Worm (Caenorhabditis elegans) whole organism, young adult: Measurements from ENCODE around the gene srx-84.

Source experiments
- B0019.2 ChIP-seq: fragments of 200-800 bp; sonication (Bioruptor generic); conservative IDR thresholded peaks from 2 replicates; pipeline ENCODE4 v1.3.6; 2022; ENCODE audit warnings: missing genetic modification reagents, missing genetic modification characterization, missing compliant biosample characterization
- B0261.1 ChIP-seq: sonication (generic microtip); optimal IDR thresholded peaks from 2 replicates; lab custom pipeline; 2016; ENCODE audit warnings: mild to moderate bottlenecking, missing genetic modification characterization, moderate library complexity, missing compliant biosample characterization
- B0336.3 ChIP-seq: fragments of 200-800 bp; sonication (Bioruptor generic); IDR thresholded peaks from 2 replicates; pipeline ENCODE4 v1.3.6; 2022; ENCODE audit warnings: missing genetic modification characterization, missing compliant biosample characterization
- D2030.7 ChIP-seq: fragments of 200-800 bp; sonication (Bioruptor generic); IDR thresholded peaks from 2 replicates; pipeline ENCODE4 v1.3.6; 2022; ENCODE audit warnings: missing genetic modification reagents, missing genetic modification characterization, missing compliant biosample characterization
- F23B12.7 ChIP-seq: sonication (generic microtip); optimal IDR thresholded peaks from 2 replicates; lab custom pipeline; 2017; ENCODE audit warnings: missing genetic modification characterization, mild to moderate bottlenecking, missing compliant biosample characterization, antibody characterized with exemption, moderate library complexity; ENCODE audit not compliant: insufficient read depth
- F55B11.4 ChIP-seq: sonication (generic microtip); optimal IDR thresholded peaks from 2 replicates; lab custom pipeline; 2016; ENCODE audit warnings: missing compliant biosample characterization, missing genetic modification characterization, borderline replicate concordance; ENCODE audit not compliant: insufficient read depth
- T07F8.4 ChIP-seq: sonication (generic microtip); optimal IDR thresholded peaks from 2 replicates; lab custom pipeline; 2016; ENCODE audit warnings: mild to moderate bottlenecking, missing genetic modification characterization, moderate library complexity, missing compliant biosample characterization
- Y53F4B.3 ChIP-seq: fragments of 200-800 bp; sonication (Bioruptor generic); IDR thresholded peaks from 2 replicates; pipeline ENCODE4 v1.3.6; 2022; ENCODE audit warnings: missing genetic modification reagents, missing genetic modification characterization, missing compliant biosample characterization
- Y53G8AR.9 ChIP-seq: fragments of 200-800 bp; sonication (Bioruptor generic); conservative IDR thresholded peaks from 2 replicates; pipeline ENCODE4 v1.3.6; 2022; ENCODE audit warnings: missing genetic modification reagents, missing genetic modification characterization, missing compliant biosample characterization
- Y56A3A.18 ChIP-seq: fragments of 200-800 bp; sonication (Bioruptor generic); IDR thresholded peaks from 2 replicates; pipeline ENCODE4 v1.3.6; 2022; ENCODE audit warnings: missing genetic modification reagents, missing genetic modification characterization, missing compliant biosample characterization
- Y67H2A.10 ChIP-seq: fragments of 200-800 bp; sonication (Bioruptor generic); conservative IDR thresholded peaks from 2 replicates; pipeline ENCODE4 v1.3.6; 2022; ENCODE audit warnings: missing genetic modification reagents, missing genetic modification characterization, missing compliant biosample characterization
- ZK185.1 ChIP-seq: sonication (generic microtip); optimal IDR thresholded peaks from 2 replicates; lab custom pipeline; 2016; ENCODE audit warnings: mild to moderate bottlenecking, missing genetic modification characterization, missing compliant biosample characterization; ENCODE audit not compliant: poor library complexity, severe bottlenecking
- akir-1 ChIP-seq: fragments of 200-800 bp; sonication (Bioruptor generic); optimal IDR thresholded peaks from 2 replicates; lab custom pipeline; 2018; ENCODE audit warnings: mild to moderate bottlenecking, missing genetic modification characterization, moderate library complexity, missing compliant biosample characterization
- aptf-2 ChIP-seq: fragments of 200-800 bp; sonication (Bioruptor generic); conservative IDR thresholded peaks from 2 replicates; pipeline ENCODE4 v1.3.6; 2022; ENCODE audit warnings: missing genetic modification reagents, missing genetic modification characterization, missing compliant biosample characterization
- attf-5 ChIP-seq: fragments of 200-800 bp; sonication (Bioruptor generic); optimal IDR thresholded peaks from 2 replicates; lab custom pipeline; 2018; ENCODE audit warnings: mild to moderate bottlenecking, missing genetic modification characterization, missing compliant biosample characterization
- ceh-100 ChIP-seq: fragments of 200-800 bp; sonication (Bioruptor generic); IDR thresholded peaks from 2 replicates; pipeline ENCODE4 v1.3.6; 2022; ENCODE audit warnings: missing genetic modification reagents, missing genetic modification characterization, missing compliant biosample characterization
- ceh-79 ChIP-seq: sonication (generic microtip); optimal IDR thresholded peaks from 2 replicates; lab custom pipeline; 2017; ENCODE audit warnings: mild to moderate bottlenecking, missing genetic modification characterization, missing compliant biosample characterization
- dox-1 ChIP-seq: fragments of 200-800 bp; sonication (Bioruptor generic); IDR thresholded peaks from 2 replicates; pipeline ENCODE4 v1.3.6; 2022; ENCODE audit warnings: missing genetic modification reagents, missing genetic modification characterization, missing compliant biosample characterization
- efl-1 ChIP-seq: fragments of 150-350 bp; optimal IDR thresholded peaks from 2 replicates; lab custom pipeline; 2014; ENCODE audit warnings: missing biosample characterization, missing genetic modification reagents, missing genetic modification characterization
- egl-18 ChIP-seq: fragments of 200-800 bp; sonication (Bioruptor generic); IDR thresholded peaks from 2 replicates; pipeline ENCODE4 v1.3.6; 2022; ENCODE audit warnings: missing genetic modification reagents, missing genetic modification characterization, missing compliant biosample characterization
- egl-44 ChIP-seq: fragments of 200-800 bp; sonication (Bioruptor generic); IDR thresholded peaks from 2 replicates; pipeline ENCODE4 v1.3.6; 2022; ENCODE audit warnings: missing genetic modification reagents, missing genetic modification characterization, missing compliant biosample characterization
- egrh-3 ChIP-seq: fragments of 200-800 bp; sonication (Bioruptor generic); IDR thresholded peaks from 2 replicates; pipeline ENCODE4 v1.3.6; 2022; ENCODE audit warnings: missing genetic modification reagents, missing genetic modification characterization, missing compliant biosample characterization
- gei-17 ChIP-seq: fragments of 200-800 bp; sonication (Bioruptor generic); optimal IDR thresholded peaks from 2 replicates; lab custom pipeline; 2018; ENCODE audit warnings: mild to moderate bottlenecking, missing genetic modification characterization, missing compliant biosample characterization
- him-1 ChIP-seq: sonication (generic microtip); optimal IDR thresholded peaks from 2 replicates; lab custom pipeline; 2016; ENCODE audit warnings: missing genotype, missing genetic modification reagents, missing genetic modification characterization, missing compliant biosample characterization
- hlh-26 ChIP-seq: fragments of 200-800 bp; sonication (Bioruptor generic); conservative IDR thresholded peaks from 2 replicates; pipeline ENCODE4 v1.3.6; 2022; ENCODE audit warnings: missing genetic modification reagents, missing genetic modification characterization, missing compliant biosample characterization
- hmg-20 ChIP-seq: fragments of 200-800 bp; sonication (Bioruptor generic); IDR thresholded peaks from 2 replicates; pipeline ENCODE4 v1.3.6; 2022; ENCODE audit warnings: missing genetic modification reagents, missing genetic modification characterization, missing compliant biosample characterization
- lag-1 ChIP-seq: fragments of 200-800 bp; sonication (Bioruptor generic); IDR thresholded peaks from 2 replicates; pipeline ENCODE4 v1.3.6; 2022; ENCODE audit warnings: missing genetic modification reagents, missing genetic modification characterization, missing compliant biosample characterization
- let-526 ChIP-seq: fragments of 200-800 bp; sonication (Bioruptor generic); IDR thresholded peaks from 2 replicates; pipeline ENCODE4 v1.3.6; 2022; ENCODE audit warnings: missing genetic modification reagents, missing genetic modification characterization, missing compliant biosample characterization
- lin-35 ChIP-seq, 3 experiments: fragments of 150-350 bp in 2 of 3; sonication (generic microtip) in 1 of 3; optimal IDR thresholded peaks; 2 replicates each; lab custom pipeline; 2014 to 2018; ENCODE audit warnings: missing biosample characterization in 3 of 3, missing genetic modification characterization in 3 of 3, missing genetic modification reagents in 3 of 3
- lir-1 ChIP-seq: fragments of 200-800 bp; sonication (Bioruptor generic); conservative IDR thresholded peaks from 2 replicates; pipeline ENCODE4 v1.3.6; 2022; ENCODE audit warnings: missing genetic modification reagents, missing genetic modification characterization, missing compliant biosample characterization
- lsy-27 ChIP-seq: sonication (generic microtip); optimal IDR thresholded peaks from 2 replicates; lab custom pipeline; 2017; ENCODE audit warnings: missing genetic modification characterization, mild to moderate bottlenecking, missing compliant biosample characterization, antibody characterized with exemption, missing genotype, borderline replicate concordance; ENCODE audit not compliant: insufficient read depth
- madf-8 ChIP-seq: fragments of 200-800 bp; sonication (Bioruptor generic); conservative IDR thresholded peaks from 2 replicates; pipeline ENCODE4 v1.3.6; 2022; ENCODE audit warnings: missing genetic modification reagents, missing genetic modification characterization, missing compliant biosample characterization
- mel-28 ChIP-seq: sonication (generic microtip); optimal IDR thresholded peaks from 2 replicates; lab custom pipeline; 2016; ENCODE audit warnings: borderline replicate concordance, mild to moderate bottlenecking, missing genetic modification characterization, missing compliant biosample characterization
- mes-4 ChIP-seq: sonication (generic microtip); optimal IDR thresholded peaks from 2 replicates; lab custom pipeline; 2016; ENCODE audit warnings: missing genotype, missing genetic modification characterization, missing compliant biosample characterization
- mxl-1 ChIP-seq: sonication (generic microtip); optimal IDR thresholded peaks from 2 replicates; lab custom pipeline; 2016; ENCODE audit warnings: missing genetic modification characterization, missing compliant biosample characterization
- nfya-1 ChIP-seq: sonication (generic microtip); optimal IDR thresholded peaks from 2 replicates; lab custom pipeline; 2017; ENCODE audit warnings: antibody characterized with exemption, missing compliant biosample characterization, missing genetic modification characterization, borderline replicate concordance; ENCODE audit not compliant: insufficient read depth
- nfya-2 ChIP-seq: fragments of 200-800 bp; sonication (Bioruptor generic); IDR thresholded peaks from 2 replicates; pipeline ENCODE4 v1.3.6; 2022; ENCODE audit warnings: missing genetic modification reagents, missing genetic modification characterization, missing compliant biosample characterization
- nhr-80 ChIP-seq: sonication (generic microtip); optimal IDR thresholded peaks from 2 replicates; lab custom pipeline; 2016; ENCODE audit warnings: missing genetic modification characterization, missing compliant biosample characterization
- pha-4 ChIP-seq: fragments of 150-350 bp; sonication (generic microtip); optimal IDR thresholded peaks from 2 replicates; lab custom pipeline; 2014; ENCODE audit warnings: missing biosample characterization, missing genetic modification reagents, missing genetic modification characterization
- rec-8 ChIP-seq, 2 experiments: sonication (generic microtip); optimal IDR thresholded peaks; 2 replicates each; lab custom pipeline; 2016; ENCODE audit warnings: mild to moderate bottlenecking in 2 of 2, missing genetic modification characterization in 2 of 2, missing genetic modification reagents in 2 of 2, missing genotype in 2 of 2, missing biosample characterization in 1 of 2, missing compliant biosample characterization in 1 of 2, moderate library complexity in 1 of 2
- sdz-38 ChIP-seq: sonication (generic microtip); optimal IDR thresholded peaks from 2 replicates; lab custom pipeline; 2016; ENCODE audit warnings: missing genotype, missing genetic modification characterization, missing compliant biosample characterization
- snpc-4 ChIP-seq, 5 experiments: fragments of 150-350 bp in 1 of 5; sonication (generic microtip) in 4 of 5; optimal IDR thresholded peaks; 2 replicates each; lab custom pipeline; 2014 to 2018; ENCODE audit warnings: missing genetic modification characterization in 5 of 5, missing biosample characterization in 3 of 5, antibody characterized with exemption in 2 of 5, mild to moderate bottlenecking in 2 of 5, missing compliant biosample characterization in 2 of 5, missing genotype in 2 of 5, moderate library complexity in 2 of 5, missing genetic modification reagents in 1 of 5
- tbx-9 ChIP-seq: sonication (generic microtip); optimal IDR thresholded peaks from 2 replicates; lab custom pipeline; 2016; ENCODE audit warnings: borderline replicate concordance, missing genetic modification characterization, inconsistent platforms, missing compliant biosample characterization
- xnd-1 ChIP-seq: sonication (generic microtip); optimal IDR thresholded peaks from 2 replicates; lab custom pipeline; 2016; ENCODE audit warnings: missing genotype, missing genetic modification reagents, missing genetic modification characterization, missing compliant biosample characterization
- zfh-2 ChIP-seq: fragments of 200-800 bp; sonication (Bioruptor generic); conservative IDR thresholded peaks from 2 replicates; pipeline ENCODE4 v1.3.6; 2022; ENCODE audit warnings: missing genetic modification reagents, missing genetic modification characterization, missing compliant biosample characterization
- ztf-18 ChIP-seq: sonication (generic microtip); optimal IDR thresholded peaks from 2 replicates; lab custom pipeline; 2016; ENCODE audit warnings: missing genotype, mild to moderate bottlenecking, missing genetic modification characterization, missing compliant biosample characterization

Gene srx-84

DNA sequence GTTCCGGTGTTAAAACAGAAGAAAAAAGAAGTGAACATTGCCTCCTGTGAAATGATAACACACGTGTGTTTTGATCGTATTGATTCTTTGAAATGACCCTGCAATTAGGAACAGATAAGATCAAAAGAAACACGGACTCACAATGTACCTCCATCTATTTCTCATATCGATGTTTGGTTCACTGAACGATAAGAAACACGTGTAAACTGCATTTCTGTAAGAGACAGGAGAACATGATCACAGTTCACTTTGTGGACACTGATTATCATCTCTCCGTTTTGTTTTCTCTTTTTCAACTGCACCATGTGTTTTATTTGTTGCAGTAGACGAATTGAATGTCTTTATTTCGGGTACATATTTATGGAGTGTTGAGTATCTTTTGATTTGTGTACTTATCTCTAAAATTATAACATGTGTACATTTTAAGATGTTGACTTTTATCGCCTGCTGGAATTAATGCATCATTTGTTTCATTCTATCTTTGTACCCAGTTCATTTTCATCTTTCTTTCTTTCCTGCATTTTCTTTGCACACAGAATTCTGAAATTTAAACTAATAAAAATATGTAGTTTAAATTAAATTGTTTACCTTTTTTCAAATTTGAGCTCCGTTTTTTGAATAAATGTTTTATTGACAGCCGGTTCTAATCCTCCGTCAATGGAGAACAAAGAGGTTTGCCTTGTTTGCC, 26.0 kb upstream of the srx-84 start, which contains the start of the genes H12C20.7 and nhr-68 (continued):
- 0 out of 2 replicates have a peak, but pooled peaks have one; percentile 13 for TF ChIP-seq Y53G8AR.9 (GFP tag; lab: Robert Waterston, UW)
- TF ChIP-seq dox-1 (GFP tag; lab: Robert Waterston, UW) = no peak
- TF ChIP-seq hmg-20 (GFP tag; lab: Robert Waterston, UW) = no peak
- no peak for TF ChIP-seq ceh-79
- TF ChIP-seq egl-18 = no peak
- peak; percentile 43 for TF ChIP-seq pha-4 (tag; lab: Kevin White, UChicago)
- TF ChIP-seq mel-28 (tag; lab: Kevin White, UChicago) = no peak
- 0 out of 2 replicates have a peak, but pooled peaks have one; percentile 38 for TF ChIP-seq lag-1 (GFP tag; lab: Robert Waterston, UW)
- TF ChIP-seq zfh-2 (GFP tag; lab: Robert Waterston, UW) = no peak
- peak; percentile 37 for TF ChIP-seq ztf-18 (tag; lab: Kevin White, UChicago)
- TF ChIP-seq snpc-4 (GFP tag; optimal IDR thresholded peaks at IDR 0.05; lab: Kevin White, UChicago) = no peak
- peak in 2 of 4 experiments; percentile 63 to 69 for TF ChIP-seq snpc-4 (tag; optimal IDR thresholded peaks at IDR 0.05; lab: Kevin White, UChicago)
- TF ChIP-seq B0261.1 = peak; percentile 5
- TF ChIP-seq Y56A3A.18 = peak; percentile 40; the same call in 1 of the 2 replicates
- TF ChIP-seq efl-1 (GFP tag; lab: Kevin White, UChicago) = no peak
- no peak for TF ChIP-seq mxl-1
- no peak for TF ChIP-seq tbx-9 (tag; lab: Kevin White, UChicago)
- no peak for TF ChIP-seq xnd-1 (tag; lab: Kevin White, UChicago)
- TF ChIP-seq T07F8.4 = no peak
- TF ChIP-seq B0019.2 = no peak
- no peak for TF ChIP-seq Y53F4B.3 (GFP tag; lab: Robert Waterston, UW)
- no peak for TF ChIP-seq ceh-100 (GFP tag; lab: Robert Waterston, UW)
- no peak for TF ChIP-seq him-1 (tag; lab: Kevin White, UChicago)
- peak; percentile 80 for TF ChIP-seq gei-17 (GFP tag; lab: Kevin White, UChicago)
- no peak for TF ChIP-seq F23B12.7
- TF ChIP-seq lsy-27 = no peak
- TF ChIP-seq ZK185.1 (tag; lab: Kevin White, UChicago) = peak; percentile 84
- TF ChIP-seq Y67H2A.10 (GFP tag; lab: Robert Waterston, UW) = no peak
- no peak for TF ChIP-seq nfya-1 (tag; lab: Kevin White, UChicago)
- peak; percentile 83; the same call in 1 of the 2 replicates for TF ChIP-seq B0336.3 (GFP tag; lab: Robert Waterston, UW)
- TF ChIP-seq let-526 = no peak
- TF ChIP-seq attf-5 (GFP tag; lab: Kevin White, UChicago) = peak; percentile 70
- TF ChIP-seq F55B11.4 = no peak
- TF ChIP-seq sdz-38 (tag; lab: Kevin White, UChicago) = no peak
- TF ChIP-seq lin-35 (GFP tag; optimal IDR thresholded peaks at IDR 0.05; lab: Kevin White, UChicago) = peak in 1 of 3 experiments; percentile 55
- peak; percentile 81 for TF ChIP-seq egl-44 (GFP tag; lab: Robert Waterston, UW)
- TF ChIP-seq D2030.7 (GFP tag; lab: Robert Waterston, UW) = no peak
- TF ChIP-seq egrh-3 (GFP tag; lab: Robert Waterston, UW) = no peak
- TF ChIP-seq lir-1 (GFP tag; lab: Robert Waterston, UW) = no peak
- peak; percentile 98 for TF ChIP-seq nhr-80 (tag; lab: Kevin White, UChicago)
- TF ChIP-seq rec-8 (tag; optimal IDR thresholded peaks at IDR 0.05; lab: Kevin White, UChicago) = no peak
- peak; percentile 42 for TF ChIP-seq akir-1 (GFP tag; lab: Kevin White, UChicago)
- TF ChIP-seq aptf-2 (GFP tag; lab: Robert Waterston, UW) = no peak
- TF ChIP-seq hlh-26 (GFP tag; lab: Robert Waterston, UW) = no peak
- TF ChIP-seq madf-8 (GFP tag; lab: Robert Waterston, UW) = no peak
- no peak for TF ChIP-seq nfya-2 (GFP tag; lab: Robert Waterston, UW)
- no peak for TF ChIP-seq mes-4 (tag; lab: Kevin White, UChicago)
